Fruit fly (Drosophila melanogaster): ENCODE data around the gene CG14052.

Gene CG14052

dm6 chrX:2194208-2195094 lies 29.1 kb upstream of the CG14052 start:
- TF ChIP-seq insv (optimal IDR thresholded peaks at IDR 0.05), result no peak
- TF ChIP-seq Myc (optimal IDR thresholded peaks at IDR 0.05), result no peak
- no peak for TF ChIP-seq psq (optimal IDR thresholded peaks at IDR 0.05)
- TF ChIP-seq Sin3A (optimal IDR thresholded peaks at IDR 0.05), result no peak
- no peak for TF ChIP-seq h (optimal IDR thresholded peaks at IDR 0.05)
- TF ChIP-seq ttk (optimal IDR thresholded peaks at IDR 0.05), result no peak

- TF ChIP-seq psq (optimal IDR thresholded peaks at IDR 0.05) (no peak), ttk (optimal IDR thresholded peaks at IDR 0.05) (no peak), h (optimal IDR thresholded peaks at IDR 0.05) (no peak), insv (optimal IDR thresholded peaks at IDR 0.05) (no peak)
These were observed 27.3 kb upstream of the CG14052 start for dm6 chrX:2196086-2196732.

dm6 chrX:2197414-2198271 lies 25.9 kb upstream of the CG14052 start:
- no peak for TF ChIP-seq insv (optimal IDR thresholded peaks at IDR 0.05)

dm6 chrX:2198272-2198571 lies 25.3 kb upstream of the CG14052 start:
- no peak for TF ChIP-seq Myc (optimal IDR thresholded peaks at IDR 0.05)
- TF ChIP-seq psq (optimal IDR thresholded peaks at IDR 0.05), result no peak
- no peak for TF ChIP-seq insv (optimal IDR thresholded peaks at IDR 0.05)
- TF ChIP-seq Sin3A (optimal IDR thresholded peaks at IDR 0.05), result no peak
- TF ChIP-seq ttk (optimal IDR thresholded peaks at IDR 0.05), result no peak
- TF ChIP-seq h (optimal IDR thresholded peaks at IDR 0.05), result no peak

- TF ChIP-seq Sin3A (optimal IDR thresholded peaks at IDR 0.05) (no peak), psq (optimal IDR thresholded peaks at IDR 0.05) (no peak), Myc (optimal IDR thresholded peaks at IDR 0.05) (no peak), h (optimal IDR thresholded peaks at IDR 0.05) (no peak), ttk (optimal IDR thresholded peaks at IDR 0.05) (no peak)
These were observed 24.3 kb upstream of the CG14052 start for dm6 chrX:2199303-2199702.

dm6 chrX:2203766-2204165 lies 19.8 kb upstream of the CG14052 start, which contains the start of gene FarO:
Gene FarO, minus strand, starts transcription at chrX:2203866.
- TF ChIP-seq Myc (optimal IDR thresholded peaks at IDR 0.05) (no peak), Sin3A (optimal IDR thresholded peaks at IDR 0.05) (no peak), h (optimal IDR thresholded peaks at IDR 0.05) (no peak), psq (optimal IDR thresholded peaks at IDR 0.05) (no peak), ttk (optimal IDR thresholded peaks at IDR 0.05) (no peak), insv (optimal IDR thresholded peaks at IDR 0.05) (no peak)

dm6 chrX:2208641-2209241 lies 14.8 kb upstream of the CG14052 start:
- TF ChIP-seq psq (optimal IDR thresholded peaks at IDR 0.05), result no peak
- no peak for TF ChIP-seq Sin3A (optimal IDR thresholded peaks at IDR 0.05)
- no peak for TF ChIP-seq insv (optimal IDR thresholded peaks at IDR 0.05)
- no peak for TF ChIP-seq ttk (optimal IDR thresholded peaks at IDR 0.05)

dm6 chrX:2212327-2212820 lies 11.2 kb upstream of the CG14052 start:
- TF ChIP-seq insv (optimal IDR thresholded peaks at IDR 0.05) (no peak), Sin3A (optimal IDR thresholded peaks at IDR 0.05) (no peak), ttk (optimal IDR thresholded peaks at IDR 0.05) (no peak), psq (optimal IDR thresholded peaks at IDR 0.05) (no peak), Myc (optimal IDR thresholded peaks at IDR 0.05) (no peak), h (optimal IDR thresholded peaks at IDR 0.05) (no peak)

- TF ChIP-seq h (optimal IDR thresholded peaks at IDR 0.05), result no peak
- TF ChIP-seq psq (optimal IDR thresholded peaks at IDR 0.05), result no peak
- no peak for TF ChIP-seq Myc (optimal IDR thresholded peaks at IDR 0.05)
- no peak for TF ChIP-seq ttk (optimal IDR thresholded peaks at IDR 0.05)
- TF ChIP-seq Sin3A (optimal IDR thresholded peaks at IDR 0.05), result no peak
- no peak for TF ChIP-seq insv (optimal IDR thresholded peaks at IDR 0.05)
These were observed 9.7 kb upstream of the CG14052 start, which contains the start of gene SmydA-8 for dm6 chrX:2213759-2214406. Gene SmydA-8, minus strand, starts transcription at chrX:2213809.

dm6 chrX:2218455-2218854 lies 5.1 kb upstream of the CG14052 start:
- TF ChIP-seq insv (optimal IDR thresholded peaks at IDR 0.05), result no peak
- TF ChIP-seq h (optimal IDR thresholded peaks at IDR 0.05), result no peak
- no peak for TF ChIP-seq Sin3A (optimal IDR thresholded peaks at IDR 0.05)
- TF ChIP-seq psq (optimal IDR thresholded peaks at IDR 0.05), result no peak
- TF ChIP-seq ttk (optimal IDR thresholded peaks at IDR 0.05), result no peak

dm6 chrX:2219246-2219645 lies 4.3 kb upstream of the CG14052 start:
- TF ChIP-seq Sin3A (optimal IDR thresholded peaks at IDR 0.05), result no peak
- no peak for TF ChIP-seq psq (optimal IDR thresholded peaks at IDR 0.05)
- no peak for TF ChIP-seq insv (optimal IDR thresholded peaks at IDR 0.05)
- no peak for TF ChIP-seq ttk (optimal IDR thresholded peaks at IDR 0.05)
- TF ChIP-seq h (optimal IDR thresholded peaks at IDR 0.05), result no peak
- TF ChIP-seq Myc (optimal IDR thresholded peaks at IDR 0.05), result no peak

Measured in Kc167 (cell line).